Worm (Caenorhabditis elegans): ENCODE measurements around the gene lron-4.

lron-4 gene

ce11 chrII:8071801-8072544 lies 40.0 kb downstream of the lron-4 start (continued):
- TF ChIP-seq mxl-3 (GFP tag; optimal IDR thresholded peaks at IDR 0.05) (peak; percentile 69), nhr-11 (tag; optimal IDR thresholded peaks at IDR 0.05) (peak; percentile 54), hlh-30 (tag; optimal IDR thresholded peaks at IDR 0.05; ENCODE audit: insufficient read depth) (peak; percentile 94), jun-1 (tag; optimal IDR thresholded peaks at IDR 0.05) (no peak), nhr-10 (tag; optimal IDR thresholded peaks at IDR 0.05) (no peak), nhr-28 (tag; optimal IDR thresholded peaks at IDR 0.05) (peak; percentile 16), T26A8.4 (GFP tag; IDR thresholded peaks at IDR 0.05) (0 out of 2 replicates have a peak, but pooled peaks have one; percentile 23), sdz-12 (GFP tag; optimal IDR thresholded peaks at IDR 0.05) (no peak), egl-43 (GFP tag; IDR thresholded peaks at IDR 0.05) (no peak), rbr-2 (tag; optimal IDR thresholded peaks at IDR 0.05) (peak; percentile 38), daf-16 (GFP tag; optimal IDR thresholded peaks at IDR 0.05) (peak in 1 of 2 experiments; percentile 63), daf-16 (tag; optimal IDR thresholded peaks at IDR 0.05) (no peak), unc-62 (GFP tag; optimal IDR thresholded peaks at IDR 0.05 in 1 of 2) (peak in 1 of 2 experiments; percentile 99), unc-62 (tag; optimal IDR thresholded peaks at IDR 0.05) (no peak), lim-7 (GFP tag; IDR thresholded peaks at IDR 0.05) (no peak), set-16 (GFP tag; IDR thresholded peaks at IDR 0.05) (no peak), nhr-76 (tag; optimal IDR thresholded peaks at IDR 0.05) (no peak), lin-38 (GFP tag; IDR thresholded peaks at IDR 0.05) (0 out of 2 replicates have a peak, but pooled peaks have one; percentile 28)

ce11 chrII:8071012-8071625 lies 40.8 kb downstream of the lron-4 start:
- peak; percentile 46 for TF ChIP-seq aha-1 (tag)
- no peak for TF ChIP-seq lir-3 (tag; optimal IDR thresholded peaks at IDR 0.05)
- peak; percentile 6 for TF ChIP-seq nhr-28 (tag; optimal IDR thresholded peaks at IDR 0.05)
- TF ChIP-seq arid-1 (GFP tag; conservative IDR thresholded peaks at IDR 0.05): no peak
- TF ChIP-seq dmd-6 (GFP tag; IDR thresholded peaks at IDR 0.05): 0 out of 2 replicates have a peak, but pooled peaks have one; percentile 17
- TF ChIP-seq Y48G9A.11 (GFP tag; IDR thresholded peaks at IDR 0.05): no peak
- no peak for TF ChIP-seq daf-16 (GFP tag; optimal IDR thresholded peaks at IDR 0.05)
- TF ChIP-seq daf-16 (tag; optimal IDR thresholded peaks at IDR 0.05): peak; percentile 59
- no peak for TF ChIP-seq dve-1 (tag; optimal IDR thresholded peaks at IDR 0.05; ENCODE audit: insufficient read depth)
- no peak for TF ChIP-seq unc-62 (GFP tag; optimal IDR thresholded peaks at IDR 0.05 in 1 of 2)
- TF ChIP-seq unc-62 (tag; optimal IDR thresholded peaks at IDR 0.05): no peak
- peak; percentile 22 for TF ChIP-seq hlh-11 (tag; optimal IDR thresholded peaks at IDR 0.05)
- TF ChIP-seq aly-2 (tag; optimal IDR thresholded peaks at IDR 0.05): no peak
- TF ChIP-seq mxl-3 (GFP tag; optimal IDR thresholded peaks at IDR 0.05): peak; percentile 48
- no peak for TF ChIP-seq mep-1 (tag; optimal IDR thresholded peaks at IDR 0.05)
- peak; percentile 7 for TF ChIP-seq hlh-30 (tag; optimal IDR thresholded peaks at IDR 0.05; ENCODE audit: insufficient read depth)
- peak in 1 of 2 experiments; percentile 48 for TF ChIP-seq mdl-1 (tag; optimal IDR thresholded peaks at IDR 0.05)
- no peak for TF ChIP-seq mxl-2 (GFP tag; conservative IDR thresholded peaks at IDR 0.05)
- no peak for TF ChIP-seq nhr-11 (tag; optimal IDR thresholded peaks at IDR 0.05)
- TF ChIP-seq pqm-1 (tag; optimal IDR thresholded peaks at IDR 0.05): peak; percentile 60

- TF ChIP-seq nhr-6 (tag; optimal IDR thresholded peaks at IDR 0.05): no peak
- TF ChIP-seq D1046.2 (GFP tag; IDR thresholded peaks at IDR 0.05): no peak
- TF ChIP-seq F44E2.7 (GFP tag; IDR thresholded peaks at IDR 0.05): no peak
- TF ChIP-seq zip-2 (tag; optimal IDR thresholded peaks at IDR 0.05): no peak
- TF ChIP-seq set-16 (GFP tag; IDR thresholded peaks at IDR 0.05): no peak
- no peak for TF ChIP-seq lin-15B (tag; optimal IDR thresholded peaks at IDR 0.05)
- TF ChIP-seq ztf-11 (tag; optimal IDR thresholded peaks at IDR 0.05): no peak
- no peak for TF ChIP-seq Y105C5A.15 (GFP tag; IDR thresholded peaks at IDR 0.05)
- no peak for TF ChIP-seq nhr-28 (tag; optimal IDR thresholded peaks at IDR 0.05)
- TF ChIP-seq nhr-48 (tag; optimal IDR thresholded peaks at IDR 0.05): no peak
- no peak for TF ChIP-seq Y48G9A.11 (GFP tag; IDR thresholded peaks at IDR 0.05)
- TF ChIP-seq nhr-76 (tag; optimal IDR thresholded peaks at IDR 0.05): no peak
- no peak for TF ChIP-seq unc-130 (GFP tag; optimal IDR thresholded peaks at IDR 0.05)
- no peak for TF ChIP-seq dve-1 (tag; optimal IDR thresholded peaks at IDR 0.05; ENCODE audit: insufficient read depth)
- TF ChIP-seq zip-11 (GFP tag; IDR thresholded peaks at IDR 0.05): no peak
- no peak for TF ChIP-seq lin-39 (tag; optimal IDR thresholded peaks at IDR 0.05)
- no peak for TF ChIP-seq nhr-111 (GFP tag; optimal IDR thresholded peaks at IDR 0.05)
- no peak for TF ChIP-seq hlh-30 (tag; optimal IDR thresholded peaks at IDR 0.05; ENCODE audit: insufficient read depth)
Measured at ce11 chrII:8065985-8066384, 46.0 kb downstream of the lron-4 start, which contains the start of gene pdha-1. Gene pdha-1 (plus strand): TSS chrII:8066285.
